Worm (Caenorhabditis elegans): Measurements from ENCODE around the gene C34C12.6.

Gene C34C12.6

DNA sequence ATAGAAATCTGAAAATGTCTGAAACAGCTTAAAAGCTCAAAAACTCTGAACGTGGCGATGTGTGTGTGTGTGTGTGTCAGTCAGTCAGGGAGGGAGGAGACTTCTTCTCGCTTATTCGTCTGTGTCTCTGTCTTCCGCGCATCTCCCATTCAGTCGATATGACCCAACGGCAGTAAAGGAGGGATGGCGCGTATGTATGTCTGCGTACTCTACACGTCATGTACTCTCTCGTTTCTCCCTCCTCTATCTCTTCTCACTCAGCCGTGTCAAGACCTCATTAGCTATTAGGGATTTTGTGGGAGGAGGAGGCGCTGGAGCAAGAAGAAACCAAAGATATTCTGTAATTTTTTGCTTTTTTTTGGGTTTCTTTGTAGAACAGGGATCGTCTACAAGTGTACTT lies 49.6 kb downstream of the C34C12.6 start (continued):
- no peak for TF ChIP-seq mxl-3 (GFP tag; optimal IDR thresholded peaks at IDR 0.05)
- peak; percentile 65 for TF ChIP-seq aha-1 (tag)
- peak in 1 of 2 experiments; percentile 63 for TF ChIP-seq unc-62 (GFP tag; optimal IDR thresholded peaks at IDR 0.05 in 1 of 2)
- TF ChIP-seq unc-62 (tag; optimal IDR thresholded peaks at IDR 0.05): no peak
- TF ChIP-seq dve-1 (tag; optimal IDR thresholded peaks at IDR 0.05; ENCODE audit: insufficient read depth): peak; percentile 25
- TF ChIP-seq lin-13 (GFP tag; optimal IDR thresholded peaks at IDR 0.05): peak; percentile 18
- peak; percentile 77 for TF ChIP-seq hlh-30 (tag; optimal IDR thresholded peaks at IDR 0.05; ENCODE audit: insufficient read depth)
- peak; percentile 53 for TF ChIP-seq nhr-28 (tag; optimal IDR thresholded peaks at IDR 0.05)
- no peak for TF ChIP-seq cey-2 (tag; optimal IDR thresholded peaks at IDR 0.05; ENCODE audit: borderline replicate concordance, insufficient read depth)
- peak; percentile 32 for TF ChIP-seq lin-38 (GFP tag; IDR thresholded peaks at IDR 0.05)
- TF ChIP-seq egl-27 (tag; optimal IDR thresholded peaks at IDR 0.05): no peak
- TF ChIP-seq nhr-41 (GFP tag; IDR thresholded peaks at IDR 0.05): no peak
- peak; percentile 15 for TF ChIP-seq F37D6.2 (tag; optimal IDR thresholded peaks at IDR 0.05)

DNA sequence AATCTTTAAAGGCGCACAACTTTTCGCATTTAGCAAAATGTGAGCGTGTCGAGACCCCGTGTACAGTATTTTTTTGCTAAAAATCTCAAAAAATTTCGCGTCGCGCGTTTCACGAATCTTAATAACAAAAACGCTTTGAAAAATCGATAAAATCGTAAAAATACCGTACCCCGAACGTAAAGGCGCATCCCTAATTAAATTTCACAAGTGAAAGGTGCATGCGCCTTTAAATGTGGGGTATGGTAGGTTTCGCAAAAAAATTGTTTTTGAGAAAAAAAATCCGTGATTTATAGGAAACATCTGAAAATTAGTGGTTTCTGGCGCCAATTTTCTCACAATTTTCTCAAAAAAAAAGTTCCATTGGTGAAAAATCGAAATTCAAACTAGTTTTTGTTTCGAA lies 51.8 kb downstream of the C34C12.6 start:
- TF ChIP-seq F10B5.3 (tag; optimal IDR thresholded peaks at IDR 0.05) (no peak), lin-38 (GFP tag; IDR thresholded peaks at IDR 0.05) (peak; percentile 23; the same call in 1 of the 2 replicates)
